Fruit fly (Drosophila melanogaster) whole organism, embryonic: Measurements from ENCODE around the gene CG17029.

ENCODE experiments used
- Bgb ChIP-seq: fragments of 200-800 bp; sonication (Bioruptor generic); IDR thresholded peaks from 2 replicates; pipeline ENCODE4 v1.3.6; 2022; ENCODE audit warnings: missing biosample characterization, missing genetic modification characterization; ENCODE audit not compliant: partially characterized antibody
- C15 ChIP-seq: fragments of 200-800 bp; sonication (Bioruptor generic); IDR thresholded peaks from 3 replicates; pipeline ENCODE4 v1.3.6; 2022; ENCODE audit warnings: missing biosample characterization, missing genetic modification characterization
- CG10274 ChIP-seq: fragments of 200-800 bp; sonication (Bioruptor generic); optimal IDR thresholded peaks from 3 replicates; lab custom pipeline; 2017; ENCODE audit warnings: missing biosample characterization, mild to moderate bottlenecking, missing genetic modification characterization
- CG10543 ChIP-seq: fragments of 200-800 bp; sonication (Bioruptor generic); optimal IDR thresholded peaks from 3 replicates; lab custom pipeline; 2017; ENCODE audit warnings: missing biosample characterization, mild to moderate bottlenecking, missing genetic modification characterization, moderate library complexity
- CG11247 ChIP-seq: fragments of 200-800 bp; sonication (Bioruptor generic); IDR thresholded peaks from 2 replicates; pipeline ENCODE4 v1.3.6; 2022; ENCODE audit warnings: missing biosample characterization, missing genetic modification characterization
- CG12769 ChIP-seq: fragments of 200-800 bp; sonication (Bioruptor generic); optimal IDR thresholded peaks from 2 replicates; lab custom pipeline; 2019; ENCODE audit warnings: missing biosample characterization, mild to moderate bottlenecking, missing genetic modification characterization, moderate library complexity
- CG12942 ChIP-seq: fragments of 200-800 bp; sonication (Bioruptor generic); optimal IDR thresholded peaks from 3 replicates; lab custom pipeline; 2016; ENCODE audit warnings: missing biosample characterization, missing genetic modification characterization
- CG13287 ChIP-seq: fragments of 200-800 bp; sonication (Bioruptor generic); IDR thresholded peaks from 2 replicates; pipeline ENCODE4 v1.3.6; 2022; ENCODE audit warnings: missing biosample characterization, missing genetic modification characterization; ENCODE audit not compliant: partially characterized antibody
- CG14441 ChIP-seq: fragments of 200-800 bp; sonication (Bioruptor generic); IDR thresholded peaks from 2 replicates; pipeline ENCODE4 v1.3.6; 2022; ENCODE audit warnings: missing biosample characterization, missing genetic modification characterization
- CG15269 ChIP-seq: fragments of 200-800 bp; sonication (Bioruptor generic); optimal IDR thresholded peaks from 2 replicates; lab custom pipeline; 2018; ENCODE audit warnings: missing biosample characterization, mild to moderate bottlenecking, missing genetic modification characterization, moderate library complexity
- CG16863 ChIP-seq: fragments of 200-800 bp; sonication (Bioruptor generic); optimal IDR thresholded peaks from 3 replicates; lab custom pipeline; 2016; ENCODE audit warnings: missing biosample characterization, missing genetic modification characterization
- CG18011 ChIP-seq: fragments of 200-800 bp; sonication (Bioruptor generic); optimal IDR thresholded peaks from 2 replicates; lab custom pipeline; 2017; ENCODE audit warnings: missing biosample characterization, missing genetic modification characterization, mild to moderate bottlenecking, moderate library complexity, missing genotype
- CG18619 ChIP-seq: fragments of 200-800 bp; sonication (Bioruptor generic); optimal IDR thresholded peaks from 3 replicates; lab custom pipeline; 2017; ENCODE audit warnings: missing biosample characterization, mild to moderate bottlenecking, missing genetic modification characterization
- CG2199 ChIP-seq: fragments of 200-800 bp; sonication (Bioruptor generic); IDR thresholded peaks from 3 replicates; pipeline ENCODE4 v1.3.6; 2022; ENCODE audit warnings: missing biosample characterization, missing genetic modification characterization
- CG31441 ChIP-seq: fragments of 200-800 bp; sonication (Bioruptor generic); IDR thresholded peaks from 2 replicates; pipeline ENCODE4 v1.3.6; 2022; ENCODE audit warnings: missing biosample characterization, missing genetic modification characterization
- CG32772 ChIP-seq: fragments of 200-800 bp; sonication (Bioruptor generic); IDR thresholded peaks from 2 replicates; pipeline ENCODE4 v1.3.6; 2022; ENCODE audit warnings: missing biosample characterization, missing genetic modification characterization
- CG33557 ChIP-seq: fragments of 200-800 bp; sonication (Bioruptor generic); optimal IDR thresholded peaks from 2 replicates; lab custom pipeline; 2019; ENCODE audit warnings: missing biosample characterization, mild to moderate bottlenecking, missing genetic modification characterization, moderate library complexity
- CG3407 ChIP-seq: fragments of 200-800 bp; sonication (Bioruptor generic); optimal IDR thresholded peaks from 2 replicates; lab custom pipeline; 2018; ENCODE audit warnings: missing biosample characterization, mild to moderate bottlenecking, missing genetic modification characterization
- CG7271 ChIP-seq: fragments of 200-800 bp; sonication (Bioruptor generic); optimal IDR thresholded peaks from 2 replicates; lab custom pipeline; 2018; ENCODE audit warnings: missing biosample characterization, mild to moderate bottlenecking, missing genetic modification characterization, moderate library complexity
- CG8478 ChIP-seq: fragments of >200 bp; optimal IDR thresholded peaks from 2 replicates; lab custom pipeline; 2018
- CoRest ChIP-seq: fragments of 200-800 bp; sonication (Bioruptor generic); optimal IDR thresholded peaks from 3 replicates; lab custom pipeline; 2018; ENCODE audit warnings: missing biosample characterization, mild to moderate bottlenecking, missing genetic modification characterization, moderate library complexity
- Dfd ChIP-seq, 2 experiments: fragments of >200 bp; optimal IDR thresholded peaks; 2 replicates each; lab custom pipeline; 2017; ENCODE audit warnings: missing biosample characterization in 2 of 2, missing genetic modification characterization in 2 of 2
- Dll ChIP-seq: fragments of 200-800 bp; sonication (Bioruptor generic); IDR thresholded peaks from 4 replicates; pipeline ENCODE4 v1.3.6; 2022; ENCODE audit warnings: missing biosample characterization, missing genetic modification characterization; ENCODE audit not compliant: partially characterized antibody
- Doc3 ChIP-seq: fragments of 200-800 bp; sonication (Bioruptor generic); IDR thresholded peaks from 3 replicates; pipeline ENCODE4 v1.3.6; 2022; ENCODE audit warnings: missing biosample characterization, missing genetic modification characterization; ENCODE audit not compliant: partially characterized antibody
- Dref ChIP-seq: fragments of 200-800 bp; sonication (Bioruptor generic); IDR thresholded peaks from 2 replicates; pipeline ENCODE4 v1.3.6; 2022; ENCODE audit warnings: missing biosample characterization, missing genetic modification characterization
- Ets65A ChIP-seq: fragments of 200-800 bp; sonication (Bioruptor generic); peaks from one replicate; lab custom pipeline; 2016; ENCODE audit warnings: missing biosample characterization, missing genetic modification characterization
- Hr78 ChIP-seq, 2 experiments: fragments of 200-800 bp in 1 of 2; fragments of >200 bp in 1 of 2; sonication (Bioruptor generic) in 1 of 2; optimal IDR thresholded peaks; 2 replicates each; lab custom pipeline; 2017 to 2019; ENCODE audit warnings: missing biosample characterization in 2 of 2, missing genetic modification characterization in 2 of 2, mild to moderate bottlenecking in 1 of 2, moderate library complexity in 1 of 2
- Hsf ChIP-seq: fragments of 200-800 bp; sonication (Bioruptor generic); optimal IDR thresholded peaks from 3 replicates; lab custom pipeline; 2016; ENCODE audit warnings: missing biosample characterization, missing genetic modification characterization
- Max ChIP-seq: fragments of 200-800 bp; sonication (Bioruptor generic); optimal IDR thresholded peaks from 2 replicates; lab custom pipeline; 2016; ENCODE audit warnings: missing biosample characterization, mild to moderate bottlenecking, missing genetic modification characterization
- Opbp ChIP-seq: fragments of 200-800 bp; sonication (Bioruptor generic); IDR thresholded peaks from 3 replicates; pipeline ENCODE4 v1.3.6; 2022; ENCODE audit warnings: missing biosample characterization, missing genetic modification characterization; ENCODE audit not compliant: partially characterized antibody
- Side ChIP-seq: fragments of 200-800 bp; sonication (Bioruptor generic); optimal IDR thresholded peaks from 2 replicates; lab custom pipeline; 2016; ENCODE audit warnings: missing biosample characterization, missing genetic modification characterization
- Six4 ChIP-seq: fragments of 200-800 bp; sonication (Bioruptor generic); optimal IDR thresholded peaks from 2 replicates; lab custom pipeline; 2016; ENCODE audit warnings: missing biosample characterization, missing genetic modification characterization
- Sox100B ChIP-seq: fragments of 200-800 bp; sonication (Bioruptor generic); optimal IDR thresholded peaks from 3 replicates; lab custom pipeline; 2018; ENCODE audit warnings: missing biosample characterization, mild to moderate bottlenecking, missing genetic modification characterization
- Vsx1 ChIP-seq: fragments of 200-800 bp; sonication (Bioruptor generic); optimal IDR thresholded peaks from 2 replicates; lab custom pipeline; 2017; ENCODE audit warnings: missing biosample characterization, mild to moderate bottlenecking, missing genetic modification characterization, missing genetic modification reagents
- Xbp1 ChIP-seq: fragments of 200-800 bp; sonication (Bioruptor generic); optimal IDR thresholded peaks from 3 replicates; lab custom pipeline; 2016; ENCODE audit warnings: missing biosample characterization, mild to moderate bottlenecking, missing genetic modification characterization
- Xrp1 ChIP-seq: fragments of 200-800 bp; sonication (Bioruptor generic); IDR thresholded peaks from 2 replicates; pipeline ENCODE4 v1.3.6; 2022; ENCODE audit warnings: missing biosample characterization, missing genetic modification characterization
- bbx ChIP-seq: fragments of 200-800 bp; sonication (Bioruptor generic); IDR thresholded peaks from 2 replicates; pipeline ENCODE4 v1.3.6; 2022; ENCODE audit warnings: missing biosample characterization, missing genetic modification characterization; ENCODE audit not compliant: partially characterized antibody
- cg ChIP-seq: fragments of 200-800 bp; sonication (Bioruptor generic); optimal IDR thresholded peaks from 3 replicates; lab custom pipeline; 2019; ENCODE audit warnings: missing biosample characterization, mild to moderate bottlenecking, missing genetic modification characterization, moderate library complexity
- crol ChIP-seq: fragments of 200-800 bp; sonication (Bioruptor generic); IDR thresholded peaks from 2 replicates; pipeline ENCODE4 v1.3.6; 2022; ENCODE audit warnings: missing biosample characterization, missing genetic modification characterization
- en ChIP-seq: fragments of 200-800 bp; sonication (Bioruptor generic); optimal IDR thresholded peaks from 2 replicates; lab custom pipeline; 2016; ENCODE audit warnings: missing biosample characterization, missing genetic modification characterization
- her ChIP-seq: fragments of 200-800 bp; sonication (Bioruptor generic); optimal IDR thresholded peaks from 2 replicates; lab custom pipeline; 2016; ENCODE audit warnings: missing biosample characterization, missing genetic modification characterization
- kni ChIP-seq: fragments of 200-800 bp; sonication (Bioruptor generic); optimal IDR thresholded peaks from 3 replicates; lab custom pipeline; 2017; ENCODE audit warnings: mild to moderate bottlenecking, missing biosample characterization, missing genetic modification reagents, missing genetic modification characterization
- luna ChIP-seq: fragments of 200-800 bp; sonication (Bioruptor generic); optimal IDR thresholded peaks from 2 replicates; lab custom pipeline; 2016; ENCODE audit warnings: missing biosample characterization, missing genetic modification characterization
- nom ChIP-seq: fragments of 200-800 bp; sonication (Bioruptor generic); optimal IDR thresholded peaks from 2 replicates; lab custom pipeline; 2017; ENCODE audit warnings: missing biosample characterization, missing genetic modification characterization, mild to moderate bottlenecking, moderate library complexity, missing genetic modification reagents
- pho ChIP-seq: fragments of 200-800 bp; sonication (Bioruptor generic); optimal IDR thresholded peaks from 2 replicates; lab custom pipeline; 2016; ENCODE audit warnings: missing biosample characterization, missing genetic modification characterization
- repo ChIP-seq: fragments of 200-800 bp; sonication (Bioruptor generic); optimal IDR thresholded peaks from 2 replicates; lab custom pipeline; 2016; ENCODE audit warnings: missing biosample characterization, missing genetic modification characterization
- shn ChIP-seq: fragments of 200-800 bp; sonication (Bioruptor generic); optimal IDR thresholded peaks from 3 replicates; lab custom pipeline; 2016; ENCODE audit warnings: missing biosample characterization, missing genetic modification characterization
- sima ChIP-seq: fragments of 200-800 bp; sonication (Bioruptor generic); optimal IDR thresholded peaks from 2 replicates; lab custom pipeline; 2016; ENCODE audit warnings: missing biosample characterization, missing genetic modification characterization
- sna ChIP-seq: fragments of 200-800 bp; sonication (Bioruptor generic); IDR thresholded peaks from 2 replicates; pipeline ENCODE4 v1.3.6; 2022; ENCODE audit warnings: missing biosample characterization, missing genetic modification characterization; ENCODE audit not compliant: partially characterized antibody
- zfh1 ChIP-seq: fragments of 200-800 bp; sonication (Bioruptor generic); IDR thresholded peaks from 3 replicates; pipeline ENCODE4 v1.3.6; 2022; ENCODE audit warnings: missing biosample characterization, missing genetic modification characterization

The CG17029 gene

DNA sequence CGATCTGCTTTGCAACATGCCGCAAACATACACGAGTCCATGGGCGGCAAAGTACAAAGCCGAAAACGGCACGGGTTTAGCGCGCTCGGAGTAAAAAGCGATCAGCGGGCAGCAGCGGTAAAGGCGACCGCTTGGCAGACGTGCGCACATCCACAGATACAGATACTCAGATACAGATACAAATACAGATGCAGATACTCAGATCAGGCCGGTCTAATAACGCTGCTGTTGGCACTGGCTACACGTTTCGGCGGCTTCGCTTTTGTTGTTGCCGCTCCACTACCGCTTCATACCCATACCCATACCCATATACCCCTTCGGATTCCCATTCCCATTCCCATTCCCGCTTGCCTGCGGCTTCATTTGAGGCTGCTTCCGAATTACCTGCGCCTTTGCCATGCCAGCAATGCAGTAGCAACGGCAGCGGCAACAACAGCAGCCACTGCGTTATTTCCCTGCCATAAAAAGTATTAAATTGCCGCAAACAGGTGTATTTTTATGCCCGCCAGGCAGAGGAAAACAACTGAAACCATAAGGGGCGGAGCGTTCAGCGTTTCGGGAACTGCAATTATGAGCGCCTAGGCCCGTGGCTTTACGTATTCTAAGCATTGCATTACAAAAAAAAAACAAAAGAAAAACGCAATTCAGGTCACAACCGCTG is 48.5 kb downstream of the CG17029 start (continued):
- TF ChIP-seq zfh1 (GFP tag; lab: Robert Waterston, UW) (0 out of 3 replicates have a peak, but pooled peaks have one; percentile 15), Max (GFP tag; lab: Kevin White, UChicago) (no peak), repo (no peak), nom (no peak), Dfd (GFP tag; optimal IDR thresholded peaks at IDR 0.05; lab: Kevin White, UChicago) (no peak), CG13287 (GFP tag; lab: Robert Waterston, UW) (no peak), kni (GFP tag; lab: Kevin White, UChicago) (peak; percentile 91), Vsx1 (no peak), Xbp1 (no peak), CG12769 (peak; percentile 28), Dref (no peak), pho (no peak), CG15269 (peak; percentile 46), CG18011 (GFP tag; lab: Kevin White, UChicago) (no peak), en (no peak), C15 (GFP tag; lab: Robert Waterston, UW) (no peak), Doc3 (GFP tag; lab: Robert Waterston, UW) (no peak), CG16863 (no peak), Ets65A (GFP tag; lab: Kevin White, UChicago) (no peak), CG3407 (no peak), Hr78 (GFP tag; optimal IDR thresholded peaks at IDR 0.05; lab: Kevin White, UChicago) (no peak), her (GFP tag; lab: Kevin White, UChicago) (no peak), Sox100B (GFP tag; lab: Kevin White, UChicago) (no peak), shn (GFP tag; lab: Kevin White, UChicago) (no peak), CG8478 (lab: Kevin White, UChicago) (no peak), CG7271 (tag; lab: Kevin White, UChicago) (peak; percentile 24), CoRest (tag; lab: Kevin White, UChicago) (no peak), CG10274 (GFP tag; lab: Kevin White, UChicago) (no peak), luna (GFP tag; lab: Kevin White, UChicago) (no peak), sna (no peak), Xrp1 (GFP tag; lab: Robert Waterston, UW) (0 out of 2 replicates have a peak, but pooled peaks have one; percentile 9), CG2199 (GFP tag; lab: Robert Waterston, UW) (no peak), sima (GFP tag; lab: Kevin White, UChicago) (no peak), CG11247 (GFP tag; lab: Robert Waterston, UW) (0 out of 2 replicates have a peak, but pooled peaks have one; percentile 23), CG10543 (GFP tag; lab: Kevin White, UChicago) (peak; percentile 4), Hsf (GFP tag; lab: Kevin White, UChicago) (no peak), Six4 (GFP tag; lab: Kevin White, UChicago) (no peak), CG18619 (GFP tag; lab: Kevin White, UChicago) (no peak), CG33557 (GFP tag; lab: Kevin White, UChicago) (no peak), CG14441 (GFP tag; lab: Robert Waterston, UW) (no peak), CG31441 (GFP tag; lab: Robert Waterston, UW) (no peak), Side (no peak), Dll (0 out of 4 replicates have a peak, but pooled peaks have one; percentile 27), CG32772 (no peak), bbx (no peak), cg (GFP tag; lab: Kevin White, UChicago) (peak; percentile 61), Bgb (GFP tag; lab: Robert Waterston, UW) (no peak), CG12942 (no peak), Opbp (GFP tag; lab: Robert Waterston, UW) (no peak), crol (GFP tag; lab: Robert Waterston, UW) (peak; percentile 22; the same call in 1 of the 2 replicates)
